Fruit fly (Drosophila melanogaster) whole organism, embryonic: ENCODE data around the gene Nlg4.

Experiments
- Bteb2 ChIP-seq: fragments of 200-800 bp; sonication (Bioruptor generic); optimal IDR thresholded peaks from 2 replicates; lab custom pipeline; 2016; ENCODE audit warnings: missing biosample characterization, missing genetic modification characterization
- CG10267 ChIP-seq: fragments of 200-800 bp; sonication (Bioruptor generic); optimal IDR thresholded peaks from 2 replicates; lab custom pipeline; 2018; ENCODE audit warnings: missing biosample characterization, mild to moderate bottlenecking, missing genetic modification characterization, moderate library complexity
- CG11695 ChIP-seq: fragments of 200-800 bp; sonication (Bioruptor generic); IDR thresholded peaks from 3 replicates; pipeline ENCODE4 v1.3.6; 2022; ENCODE audit warnings: missing biosample characterization, missing genetic modification characterization
- CG2202 ChIP-seq: fragments of 200-800 bp; sonication (Bioruptor generic); optimal IDR thresholded peaks from 2 replicates; lab custom pipeline; 2018; ENCODE audit warnings: missing biosample characterization, mild to moderate bottlenecking, missing genetic modification characterization
- CG4282 ChIP-seq: fragments of 200-800 bp; sonication (Bioruptor generic); optimal IDR thresholded peaks from 2 replicates; lab custom pipeline; 2016; ENCODE audit warnings: missing biosample characterization, missing genetic modification characterization
- CHES-1-like ChIP-seq: fragments of 200-800 bp; sonication (Bioruptor generic); optimal IDR thresholded peaks from 2 replicates; lab custom pipeline; 2016; ENCODE audit warnings: missing biosample characterization, missing genetic modification characterization
- ara ChIP-seq: fragments of 200-800 bp; sonication (Bioruptor generic); IDR thresholded peaks from 2 replicates; pipeline ENCODE4 v1.3.6; 2022; ENCODE audit warnings: missing biosample characterization, missing genetic modification characterization
- pb ChIP-seq: fragments of 200-800 bp; sonication (Bioruptor generic); optimal IDR thresholded peaks from 3 replicates; lab custom pipeline; 2016; ENCODE audit warnings: missing biosample characterization, missing genetic modification characterization
- pros ChIP-seq: fragments of 200-800 bp; sonication (Bioruptor generic); optimal IDR thresholded peaks from 3 replicates; lab custom pipeline; 2019; ENCODE audit warnings: missing biosample characterization, mild to moderate bottlenecking, missing genetic modification characterization, moderate library complexity
- psq ChIP-seq: fragments of 200-800 bp; sonication (Bioruptor generic); optimal IDR thresholded peaks from 2 replicates; lab custom pipeline; 2017; ENCODE audit warnings: missing biosample characterization, missing genetic modification characterization
- salm ChIP-seq: fragments of 200-800 bp; sonication (Bioruptor generic); optimal IDR thresholded peaks from 2 replicates; lab custom pipeline; 2018; ENCODE audit warnings: missing biosample characterization, mild to moderate bottlenecking, missing genetic modification characterization
- sd ChIP-seq: fragments of 200-800 bp; sonication (Bioruptor generic); optimal IDR thresholded peaks from 3 replicates; lab custom pipeline; 2018; ENCODE audit warnings: missing biosample characterization, mild to moderate bottlenecking, missing genetic modification characterization, moderate library complexity
- seq ChIP-seq: fragments of 200-800 bp; sonication (Bioruptor generic); IDR thresholded peaks from 2 replicates; pipeline ENCODE4 v1.3.6; 2022; ENCODE audit warnings: missing biosample characterization, missing genetic modification characterization

dm6 chr3R:20258799-20259405 lies 54.3 kb downstream of the Nlg4 start:
- TF ChIP-seq CHES-1-like = no peak
- no peak for TF ChIP-seq pb (GFP tag; lab: Kevin White, UChicago)
- no peak for TF ChIP-seq Bteb2 (GFP tag; lab: Kevin White, UChicago)
- TF ChIP-seq CG4282 (GFP tag; lab: Kevin White, UChicago) = no peak
- TF ChIP-seq ara (GFP tag; lab: Robert Waterston, UW) = no peak
- TF ChIP-seq salm (tag; lab: Kevin White, UChicago) = no peak
- TF ChIP-seq sd (tag; lab: Kevin White, UChicago) = peak; percentile 77
- no peak for TF ChIP-seq pros (GFP tag; lab: Kevin White, UChicago)
- no peak for TF ChIP-seq psq (GFP tag; lab: Kevin White, UChicago)
- TF ChIP-seq seq (GFP tag; lab: Robert Waterston, UW) = no peak
- TF ChIP-seq CG10267 = no peak
- TF ChIP-seq CG2202 (tag; lab: Kevin White, UChicago) = no peak
- TF ChIP-seq CG11695 (GFP tag; lab: Robert Waterston, UW) = no peak
